Worm (Caenorhabditis elegans) whole organism, L4 larva: Measurements from ENCODE around the gene syx-6.
A peak's percentile ranks its signal among the peaks of the same experiment; 100 is the strongest.

Experiments
- D1046.2 ChIP-seq: fragments of 200-800 bp; sonication (Bioruptor generic); IDR thresholded peaks from 2 replicates; pipeline ENCODE4 v1.3.6; 2022; ENCODE audit warnings: missing genetic modification characterization, missing compliant biosample characterization
- F10B5.3 ChIP-seq: sonication (generic microtip); optimal IDR thresholded peaks from 2 replicates; lab custom pipeline; 2016; ENCODE audit warnings: mild to moderate bottlenecking, missing genetic modification characterization, missing compliant biosample characterization
- T20F7.1 ChIP-seq: fragments of 200-800 bp; sonication (Bioruptor generic); optimal IDR thresholded peaks from 2 replicates; lab custom pipeline; 2018; ENCODE audit warnings: mild to moderate bottlenecking, missing genetic modification characterization, missing compliant biosample characterization
- Y105C5A.15 ChIP-seq: fragments of 200-800 bp; sonication (Bioruptor generic); IDR thresholded peaks from 2 replicates; pipeline ENCODE4 v1.3.6; 2022; ENCODE audit warnings: missing genetic modification characterization, missing compliant biosample characterization
- Y75B8A.6 ChIP-seq: fragments of 200-800 bp; sonication (Bioruptor generic); IDR thresholded peaks from 2 replicates; pipeline ENCODE4 v1.3.6; 2022; ENCODE audit warnings: missing genetic modification reagents, missing genetic modification characterization, missing compliant biosample characterization
- ZK546.5 ChIP-seq, 2 experiments: sonication (generic microtip); optimal IDR thresholded peaks; 2 replicates each; lab custom pipeline; 2017; ENCODE audit warnings: missing biosample characterization in 2 of 2, missing genetic modification characterization in 2 of 2
- aha-1 ChIP-seq: fragments of 150-350 bp; peaks from one replicate; lab custom pipeline; 2014; ENCODE audit warnings: missing biosample characterization, missing genetic modification characterization
- arid-1 ChIP-seq: fragments of 200-800 bp; sonication (Bioruptor generic); conservative IDR thresholded peaks from 2 replicates; pipeline ENCODE4 v1.3.6; 2022; ENCODE audit warnings: missing genetic modification reagents, missing genetic modification characterization, missing compliant biosample characterization
- ceh-62 ChIP-seq: sonication (generic microtip); optimal IDR thresholded peaks from 2 replicates; lab custom pipeline; 2017; ENCODE audit warnings: missing biosample characterization, missing genetic modification characterization
- ceh-82 ChIP-seq: sonication (generic microtip); optimal IDR thresholded peaks from 2 replicates; lab custom pipeline; 2017; ENCODE audit warnings: missing biosample characterization, missing genetic modification characterization
- ces-1 ChIP-seq: fragments of 150-350 bp; sonication (generic microtip); optimal IDR thresholded peaks from 4 replicates; lab custom pipeline; 2014; ENCODE audit warnings: missing biosample characterization, missing genetic modification reagents, missing genetic modification characterization
- ctbp-1 ChIP-seq: fragments of 200-800 bp; sonication (Bioruptor generic); IDR thresholded peaks from 2 replicates; pipeline ENCODE4 v1.3.6; 2022; ENCODE audit warnings: missing genetic modification reagents, missing genetic modification characterization, missing compliant biosample characterization
- daf-8 ChIP-seq: fragments of 200-800 bp; sonication (Bioruptor generic); IDR thresholded peaks from 2 replicates; pipeline ENCODE4 v1.3.6; 2022; ENCODE audit warnings: missing genetic modification characterization, missing compliant biosample characterization
- dmd-9 ChIP-seq: fragments of 200-800 bp; sonication (Bioruptor generic); IDR thresholded peaks from 2 replicates; pipeline ENCODE4 v1.3.6; 2022; ENCODE audit warnings: missing genetic modification reagents, missing genetic modification characterization, missing compliant biosample characterization
- duxl-1 ChIP-seq: sonication (generic microtip); optimal IDR thresholded peaks from 2 replicates; lab custom pipeline; 2016; ENCODE audit warnings: mild to moderate bottlenecking, missing genetic modification characterization, moderate library complexity, missing compliant biosample characterization; ENCODE audit not compliant: poor library complexity
- egl-43 ChIP-seq: fragments of 200-800 bp; sonication (Bioruptor generic); IDR thresholded peaks from 2 replicates; pipeline ENCODE4 v1.3.6; 2022; ENCODE audit warnings: missing genetic modification reagents, missing genetic modification characterization, missing compliant biosample characterization
- gei-8 ChIP-seq: fragments of 200-800 bp; sonication (Bioruptor generic); optimal IDR thresholded peaks from 2 replicates; lab custom pipeline; 2018; ENCODE audit warnings: mild to moderate bottlenecking, missing genetic modification characterization, missing compliant biosample characterization
- hlh-11 ChIP-seq: fragments of 200-800 bp; sonication (Bioruptor generic); optimal IDR thresholded peaks from 2 replicates; lab custom pipeline; 2018; ENCODE audit warnings: mild to moderate bottlenecking, missing genetic modification characterization, missing compliant biosample characterization
- lim-7 ChIP-seq: fragments of 200-800 bp; sonication (Bioruptor generic); IDR thresholded peaks from 2 replicates; pipeline ENCODE4 v1.3.6; 2022; ENCODE audit warnings: missing genetic modification characterization, missing compliant biosample characterization
- lir-3 ChIP-seq: sonication (generic microtip); optimal IDR thresholded peaks from 2 replicates; lab custom pipeline; 2016; ENCODE audit warnings: mild to moderate bottlenecking, missing genetic modification characterization, missing compliant biosample characterization
- mdl-1 ChIP-seq, 2 experiments: fragments of 150-350 bp in 1 of 2; sonication (generic microtip) in 1 of 2; optimal IDR thresholded peaks; 2 replicates each; lab custom pipeline; 2014 to 2017; ENCODE audit warnings: missing biosample characterization in 2 of 2, missing genetic modification characterization in 2 of 2
- mdt-29 ChIP-seq: fragments of 200-800 bp; sonication (Bioruptor generic); IDR thresholded peaks from 2 replicates; pipeline ENCODE4 v1.3.6; 2022; ENCODE audit warnings: missing genetic modification reagents, missing genetic modification characterization, missing compliant biosample characterization
- mep-1 ChIP-seq: fragments of 150-350 bp; sonication (generic microtip); optimal IDR thresholded peaks from 3 replicates; lab custom pipeline; 2014; ENCODE audit warnings: missing biosample characterization, missing genetic modification characterization
- nhr-11 ChIP-seq: fragments of 150-350 bp; optimal IDR thresholded peaks from 2 replicates; lab custom pipeline; 2014; ENCODE audit warnings: missing biosample characterization, missing genetic modification characterization
- nhr-111 ChIP-seq: fragments of 200-800 bp; sonication (Bioruptor generic); optimal IDR thresholded peaks from 2 replicates; lab custom pipeline; 2018; ENCODE audit warnings: mild to moderate bottlenecking, missing genetic modification characterization, missing compliant biosample characterization
- nhr-28 ChIP-seq: fragments of 150-350 bp; optimal IDR thresholded peaks from 2 replicates; lab custom pipeline; 2014; ENCODE audit warnings: missing biosample characterization, missing genetic modification characterization
- nhr-6 ChIP-seq: fragments of 150-350 bp; optimal IDR thresholded peaks from 2 replicates; lab custom pipeline; 2014; ENCODE audit warnings: missing biosample characterization, missing genetic modification characterization
- nhr-77 ChIP-seq: fragments of 150-350 bp; optimal IDR thresholded peaks from 2 replicates; lab custom pipeline; 2014; ENCODE audit warnings: missing biosample characterization, missing genetic modification characterization
- php-3 ChIP-seq: fragments of 200-800 bp; sonication (Bioruptor generic); IDR thresholded peaks from 2 replicates; pipeline ENCODE4 v1.3.6; 2022; ENCODE audit warnings: missing genetic modification reagents, missing genetic modification characterization, missing compliant biosample characterization
- skn-1 ChIP-seq: fragments of 150-350 bp; optimal IDR thresholded peaks from 2 replicates; lab custom pipeline; 2014; ENCODE audit warnings: missing biosample characterization, missing genetic modification characterization
- snpc-1.2 ChIP-seq: fragments of 200-800 bp; sonication (Bioruptor generic); IDR thresholded peaks from 2 replicates; pipeline ENCODE4 v1.3.6; 2022; ENCODE audit warnings: missing genetic modification reagents, missing genetic modification characterization, missing compliant biosample characterization
- tra-1 ChIP-seq: fragments of 200-800 bp; sonication (Bioruptor generic); IDR thresholded peaks from 2 replicates; pipeline ENCODE4 v1.3.6; 2022; ENCODE audit warnings: missing genetic modification reagents, missing genetic modification characterization, missing compliant biosample characterization
- unc-62 ChIP-seq, 3 experiments: fragments of 150-350 bp in 1 of 3; sonication (generic microtip); optimal IDR thresholded peaks in 2 of 3; peaks in 1 of 3; 1 replicate in 1 of 3; 2 replicates in 2 of 3; lab custom pipeline; 2014 to 2017; ENCODE audit warnings: missing biosample characterization in 3 of 3, missing genetic modification characterization in 3 of 3, missing genetic modification reagents in 3 of 3, missing genotype in 1 of 3

The syx-6 gene

DNA sequence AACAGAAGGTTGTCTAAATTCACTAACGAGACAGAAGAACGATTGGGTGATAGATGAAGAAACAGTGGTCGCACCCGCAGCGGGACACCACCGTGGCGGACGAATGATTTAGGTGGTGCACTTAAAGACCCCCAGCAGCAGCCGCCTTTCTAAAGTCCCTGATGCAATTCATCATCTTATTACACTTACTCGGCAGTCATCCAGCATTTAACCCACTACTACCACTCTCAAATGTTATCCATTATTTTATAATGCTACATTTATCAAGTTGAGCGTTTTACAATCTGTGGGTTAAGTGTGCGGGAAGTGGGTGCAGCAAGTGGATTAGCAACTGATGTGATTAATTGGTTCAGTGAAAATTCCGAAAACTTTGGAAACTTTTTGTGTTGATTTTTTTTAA is 25.9 kb downstream of the syx-6 start:
- TF ChIP-seq unc-62 (GFP tag; optimal IDR thresholded peaks at IDR 0.05 in 1 of 2; lab: Kevin White, UChicago) (peak in 1 of 2 experiments; percentile 9), unc-62 (tag; optimal IDR thresholded peaks at IDR 0.05; lab: Kevin White, UChicago) (no peak), lim-7 (GFP tag; lab: Robert Waterston, UW) (no peak)

- TF ChIP-seq mdt-29 (GFP tag; lab: Robert Waterston, UW) (no peak), ceh-62 (tag; lab: Kevin White, UChicago) (no peak), mep-1 (tag; lab: Kevin White, UChicago) (no peak), ctbp-1 (GFP tag; lab: Robert Waterston, UW) (0 out of 2 replicates have a peak, but pooled peaks have one; percentile 11), dmd-9 (GFP tag; lab: Robert Waterston, UW) (no peak), egl-43 (GFP tag; lab: Robert Waterston, UW) (no peak), nhr-77 (tag; lab: Kevin White, UChicago) (no peak), nhr-6 (tag; lab: Kevin White, UChicago) (no peak), Y105C5A.15 (GFP tag; lab: Robert Waterston, UW) (no peak), ceh-82 (tag; lab: Kevin White, UChicago) (no peak), ces-1 (GFP tag; lab: Kevin White, UChicago) (peak; percentile 46), duxl-1 (tag; lab: Kevin White, UChicago) (no peak), nhr-111 (no peak), D1046.2 (GFP tag; lab: Robert Waterston, UW) (no peak), unc-62 (GFP tag; optimal IDR thresholded peaks at IDR 0.05 in 1 of 2; lab: Kevin White, UChicago) (peak in 1 of 2 experiments; percentile 30), unc-62 (tag; optimal IDR thresholded peaks at IDR 0.05; lab: Kevin White, UChicago) (no peak)
These were observed 27.2 kb downstream of the syx-6 start for ce11 chrX:3191353-3192065.

DNA sequence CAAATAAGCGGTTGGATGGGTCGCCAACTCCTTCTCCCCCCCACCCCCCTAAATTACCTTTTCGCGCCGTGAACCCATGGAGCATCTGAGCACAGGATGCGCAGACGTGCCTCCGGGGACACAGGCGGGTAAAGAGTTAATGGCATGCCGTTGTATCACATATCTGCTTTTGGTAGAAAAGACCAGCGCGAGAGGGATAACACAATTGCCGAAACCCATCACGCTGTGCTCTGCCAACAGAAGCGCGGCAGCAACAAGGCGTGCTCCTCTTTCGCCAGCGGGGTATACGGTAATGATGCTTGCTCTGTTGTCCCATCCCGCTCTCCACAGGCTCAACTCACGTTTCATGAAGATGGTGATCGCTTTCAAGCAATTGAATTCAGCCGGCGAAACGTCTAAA is 33.0 kb downstream of the syx-6 start:
- TF ChIP-seq snpc-1.2 (no peak), ZK546.5 (tag; optimal IDR thresholded peaks at IDR 0.05; lab: Kevin White, UChicago) (no peak), T20F7.1 (GFP tag; lab: Kevin White, UChicago) (no peak), skn-1 (no peak), aha-1 (tag; lab: Kevin White, UChicago) (peak; percentile 69), php-3 (GFP tag; lab: Robert Waterston, UW) (no peak)

DNA sequence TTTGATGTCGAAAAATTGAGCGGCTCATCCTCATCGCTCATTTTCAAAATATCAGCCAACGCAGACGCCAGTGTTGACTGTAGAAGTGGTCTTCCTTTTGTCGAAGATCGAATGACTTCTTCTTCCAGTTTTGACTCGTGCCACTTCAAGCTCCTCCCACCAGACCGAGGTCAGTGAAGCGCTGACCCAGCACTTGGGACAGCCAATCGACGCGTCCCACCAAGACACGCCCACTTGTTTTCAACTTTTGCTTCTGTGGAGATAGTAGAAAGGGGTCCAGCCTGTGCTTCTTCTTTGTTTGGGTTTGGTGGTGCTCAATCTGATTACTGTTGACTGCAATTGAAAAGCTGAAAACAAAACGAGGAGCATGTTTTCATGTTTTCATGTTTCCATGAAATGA is 34.9 kb downstream of the syx-6 start, which contains the start of gene fax-1:
fax-1 (minus strand) TSS at position 101 of the 400 bp plus-strand sequence.
- no peak for TF ChIP-seq D1046.2 (GFP tag; lab: Robert Waterston, UW)
- TF ChIP-seq Y75B8A.6: no peak
- no peak for TF ChIP-seq tra-1 (GFP tag; lab: Robert Waterston, UW)
- no peak for TF ChIP-seq nhr-28 (tag; lab: Kevin White, UChicago)
- no peak for TF ChIP-seq lim-7 (GFP tag; lab: Robert Waterston, UW)
- TF ChIP-seq mdl-1 (tag; optimal IDR thresholded peaks at IDR 0.05; lab: Kevin White, UChicago): no peak

DNA sequence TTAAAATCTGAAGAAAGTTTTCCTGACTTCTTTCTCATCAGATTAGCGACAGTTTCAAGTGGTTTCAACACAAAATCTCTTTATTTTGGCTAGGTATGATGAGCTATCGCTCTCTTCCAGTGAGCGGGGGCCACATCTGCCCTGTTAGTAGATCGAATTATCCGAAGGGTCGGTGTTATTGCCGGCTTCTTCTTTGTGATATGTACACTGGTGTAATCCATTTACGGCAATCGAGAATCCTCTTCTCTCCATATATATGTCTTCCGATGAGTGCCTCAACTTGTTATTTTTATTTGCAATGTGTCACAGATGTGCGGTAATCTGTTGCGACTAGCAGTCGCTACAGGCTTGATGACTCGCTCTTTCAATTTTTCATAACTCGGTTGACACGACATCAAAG is 38.0 kb downstream of the syx-6 start:
- no peak for TF ChIP-seq daf-8 (GFP tag; lab: Robert Waterston, UW)
- TF ChIP-seq arid-1 (GFP tag; lab: Robert Waterston, UW): no peak
- no peak for TF ChIP-seq lir-3 (tag; lab: Kevin White, UChicago)
- TF ChIP-seq nhr-11 (tag; lab: Kevin White, UChicago): no peak
- no peak for TF ChIP-seq F10B5.3 (tag; lab: Kevin White, UChicago)
- no peak for TF ChIP-seq dmd-9 (GFP tag; lab: Robert Waterston, UW)
- TF ChIP-seq gei-8: no peak
- TF ChIP-seq snpc-1.2: no peak
- TF ChIP-seq hlh-11 (tag; lab: Kevin White, UChicago): no peak
- TF ChIP-seq ceh-82 (tag; lab: Kevin White, UChicago): no peak
